Fruit fly (Drosophila melanogaster) whole organism, embryonic: Measurements from ENCODE around the gene eas.
A peak's percentile ranks its signal among the peaks of the same experiment; 100 is the strongest.

ENCODE experiments used
- Atf-2 ChIP-seq: fragments of 200-800 bp; sonication (Bioruptor generic); optimal IDR thresholded peaks from 2 replicates; lab custom pipeline; 2016; ENCODE audit warnings: missing biosample characterization, missing genetic modification characterization
- Atf6 ChIP-seq: fragments of 200-800 bp; sonication (Bioruptor generic); IDR thresholded peaks from 2 replicates; pipeline ENCODE4 v1.3.6; 2022; ENCODE audit warnings: missing biosample characterization, missing genetic modification characterization
- BEAF-32 ChIP-seq: fragments of 200-800 bp; sonication (Bioruptor generic); optimal IDR thresholded peaks from 3 replicates; lab custom pipeline; 2017; ENCODE audit warnings: missing biosample characterization, missing genetic modification characterization, mild to moderate bottlenecking, moderate library complexity, missing genetic modification reagents
- CG10462 ChIP-seq: fragments of 200-800 bp; sonication (Bioruptor generic); optimal IDR thresholded peaks from 2 replicates; lab custom pipeline; 2016; ENCODE audit warnings: missing biosample characterization, missing genetic modification characterization
- CG10979 ChIP-seq: fragments of 200-800 bp; sonication (Bioruptor generic); optimal IDR thresholded peaks from 2 replicates; lab custom pipeline; 2018; ENCODE audit warnings: missing biosample characterization, mild to moderate bottlenecking, missing genetic modification characterization, moderate library complexity
- CG11085 ChIP-seq: fragments of 200-800 bp; sonication (Bioruptor generic); IDR thresholded peaks from 2 replicates; pipeline ENCODE4 v1.3.6; 2022; ENCODE audit warnings: missing biosample characterization, missing genetic modification characterization
- CG11247 ChIP-seq: fragments of 200-800 bp; sonication (Bioruptor generic); IDR thresholded peaks from 2 replicates; pipeline ENCODE4 v1.3.6; 2022; ENCODE audit warnings: missing biosample characterization, missing genetic modification characterization
- CG11560 ChIP-seq: fragments of 200-800 bp; sonication (Bioruptor generic); IDR thresholded peaks from 3 replicates; pipeline ENCODE4 v1.3.6; 2022; ENCODE audit warnings: missing biosample characterization, missing genetic modification characterization
- CG12659 ChIP-seq: fragments of 200-800 bp; sonication (Bioruptor generic); optimal IDR thresholded peaks from 3 replicates; lab custom pipeline; 2017; ENCODE audit warnings: mild to moderate bottlenecking, missing biosample characterization, missing genetic modification reagents, missing genetic modification characterization
- CG13894 ChIP-seq: fragments of 200-800 bp; sonication (Bioruptor generic); optimal IDR thresholded peaks from 3 replicates; lab custom pipeline; 2018; ENCODE audit warnings: missing biosample characterization, mild to moderate bottlenecking, missing genetic modification characterization, moderate library complexity
- CG15011 ChIP-seq: fragments of 200-800 bp; sonication (Bioruptor generic); optimal IDR thresholded peaks from 3 replicates; lab custom pipeline; 2018; ENCODE audit warnings: missing biosample characterization, mild to moderate bottlenecking, missing genetic modification characterization
- CG1602 ChIP-seq: fragments of 200-800 bp; sonication (Bioruptor generic); optimal IDR thresholded peaks from 3 replicates; lab custom pipeline; 2016; ENCODE audit warnings: missing biosample characterization, missing genetic modification characterization
- CG16813 ChIP-seq: fragments of 200-800 bp; sonication (Bioruptor generic); IDR thresholded peaks from 3 replicates; pipeline ENCODE4 v1.3.6; 2022; ENCODE audit warnings: missing biosample characterization, missing genetic modification characterization; ENCODE audit not compliant: partially characterized antibody
- CG17612 ChIP-seq: fragments of 200-800 bp; sonication (Bioruptor generic); IDR thresholded peaks from 2 replicates; pipeline ENCODE4 v1.3.6; 2022; ENCODE audit warnings: missing biosample characterization, missing genetic modification characterization
- CG3163 ChIP-seq: fragments of 200-800 bp; sonication (Bioruptor generic); optimal IDR thresholded peaks from 3 replicates; lab custom pipeline; 2016; ENCODE audit warnings: missing biosample characterization, missing genetic modification characterization
- CG3726 ChIP-seq: fragments of 200-800 bp; sonication (Bioruptor generic); IDR thresholded peaks from 3 replicates; pipeline ENCODE4, ENCODE4 v1.3.6; 2022; ENCODE audit warnings: missing biosample characterization, missing genetic modification characterization
- CG3847 ChIP-seq: fragments of 200-800 bp; sonication (Bioruptor generic); IDR thresholded peaks from 2 replicates; pipeline ENCODE4 v1.3.6; 2022; ENCODE audit warnings: missing biosample characterization, missing genetic modification characterization
- CG43689 ChIP-seq: fragments of 200-800 bp; sonication (Bioruptor generic); IDR thresholded peaks from 2 replicates; pipeline ENCODE4 v1.3.6; 2022; ENCODE audit warnings: missing biosample characterization, missing genetic modification characterization
- CG5245 ChIP-seq: fragments of 200-800 bp; sonication (Bioruptor generic); optimal IDR thresholded peaks from 3 replicates; lab custom pipeline; 2016; ENCODE audit warnings: missing biosample characterization, missing genetic modification characterization
- CG6765 ChIP-seq: fragments of 200-800 bp; sonication (Bioruptor generic); optimal IDR thresholded peaks from 3 replicates; lab custom pipeline; 2017; ENCODE audit warnings: missing biosample characterization, mild to moderate bottlenecking, missing genetic modification characterization
- CG8388 ChIP-seq: fragments of 200-800 bp; sonication (Bioruptor generic); optimal IDR thresholded peaks from 2 replicates; lab custom pipeline; 2019; ENCODE audit warnings: missing biosample characterization, mild to moderate bottlenecking, missing genetic modification characterization, moderate library complexity
- CG8478 ChIP-seq: fragments of >200 bp; optimal IDR thresholded peaks from 2 replicates; lab custom pipeline; 2018
- Camta ChIP-seq: fragments of 200-800 bp; sonication (Bioruptor generic); optimal IDR thresholded peaks from 2 replicates; lab custom pipeline; 2016; ENCODE audit warnings: missing biosample characterization, missing genetic modification characterization
- Doc2 ChIP-seq: fragments of 200-800 bp; sonication (Bioruptor generic); IDR thresholded peaks from 2 replicates; pipeline ENCODE4 v1.3.6; 2022; ENCODE audit warnings: missing biosample characterization, missing genetic modification characterization
- Gsc ChIP-seq: fragments of 200-800 bp; sonication (Bioruptor generic); IDR thresholded peaks from 2 replicates; pipeline ENCODE4 v1.3.6; 2022; ENCODE audit warnings: missing biosample characterization, missing genetic modification characterization
- HLH4C ChIP-seq: fragments of 200-800 bp; sonication (Bioruptor generic); IDR thresholded peaks from 3 replicates; pipeline ENCODE4 v1.3.6; 2022; ENCODE audit warnings: missing biosample characterization, missing genetic modification characterization; ENCODE audit not compliant: partially characterized antibody
- Hr3 ChIP-seq: fragments of 200-800 bp; sonication (Bioruptor generic); optimal IDR thresholded peaks from 3 replicates; lab custom pipeline; 2016; ENCODE audit warnings: missing biosample characterization, missing genetic modification characterization
- MTF-1 ChIP-seq: fragments of 200-800 bp; sonication (Bioruptor generic); optimal IDR thresholded peaks from 2 replicates; lab custom pipeline; 2018; ENCODE audit warnings: missing biosample characterization, mild to moderate bottlenecking, missing genetic modification characterization, borderline replicate concordance
- Myb ChIP-seq: fragments of 200-800 bp; sonication (Bioruptor generic); optimal IDR thresholded peaks from 2 replicates; lab custom pipeline; 2016; ENCODE audit warnings: missing biosample characterization, missing genetic modification characterization
- Side ChIP-seq: fragments of 200-800 bp; sonication (Bioruptor generic); optimal IDR thresholded peaks from 2 replicates; lab custom pipeline; 2016; ENCODE audit warnings: missing biosample characterization, missing genetic modification characterization
- Ssrp ChIP-seq: fragments of 200-800 bp; sonication (Bioruptor generic); optimal IDR thresholded peaks from 2 replicates; lab custom pipeline; 2018; ENCODE audit warnings: missing biosample characterization, mild to moderate bottlenecking, missing genetic modification characterization, moderate library complexity
- Trl ChIP-seq, 3 experiments: fragments of >200 bp in 2 of 3; fragments of 200-800 bp in 1 of 3; sonication (Bioruptor generic) in 1 of 3; optimal IDR thresholded peaks; 2 replicates in 1 of 3; 3 replicates in 2 of 3; lab custom pipeline; 2016 to 2017; ENCODE audit warnings: missing biosample characterization in 1 of 3, missing genetic modification characterization in 1 of 3
- aop ChIP-seq: fragments of 200-800 bp; sonication (Bioruptor generic); IDR thresholded peaks from 2 replicates; pipeline ENCODE4 v1.3.6; 2022; ENCODE audit warnings: missing biosample characterization, missing genetic modification characterization
- ato ChIP-seq: fragments of 200-800 bp; sonication (Bioruptor generic); IDR thresholded peaks from 2 replicates; pipeline ENCODE4 v1.3.6; 2022; ENCODE audit warnings: missing biosample characterization, missing genetic modification characterization; ENCODE audit not compliant: partially characterized antibody
- cato ChIP-seq: fragments of 200-800 bp; sonication (Bioruptor generic); optimal IDR thresholded peaks from 2 replicates; lab custom pipeline; 2016; ENCODE audit warnings: missing biosample characterization, missing genetic modification characterization, borderline replicate concordance
- crol ChIP-seq: fragments of 200-800 bp; sonication (Bioruptor generic); IDR thresholded peaks from 2 replicates; pipeline ENCODE4 v1.3.6; 2022; ENCODE audit warnings: missing biosample characterization, missing genetic modification characterization
- dmrt11E ChIP-seq: fragments of 200-800 bp; sonication (Bioruptor generic); optimal IDR thresholded peaks from 3 replicates; lab custom pipeline; 2018; ENCODE audit warnings: missing biosample characterization, mild to moderate bottlenecking, missing genetic modification characterization, moderate library complexity
- dysf ChIP-seq: fragments of 200-800 bp; sonication (Bioruptor generic); IDR thresholded peaks from 3 replicates; pipeline ENCODE4 v1.3.6; 2022; ENCODE audit warnings: missing biosample characterization, missing genetic modification characterization
- esg ChIP-seq: fragments of 200-800 bp; sonication (Bioruptor generic); conservative IDR thresholded peaks from 2 replicates; pipeline ENCODE4 v1.3.6; 2022; ENCODE audit warnings: missing biosample characterization, missing genetic modification characterization
- ewg ChIP-seq: fragments of 200-800 bp; sonication (Bioruptor generic); optimal IDR thresholded peaks from 3 replicates; lab custom pipeline; 2017; ENCODE audit warnings: mild to moderate bottlenecking, missing biosample characterization, missing genetic modification reagents, missing genetic modification characterization
- gce ChIP-seq: fragments of 200-800 bp; sonication (Bioruptor generic); IDR thresholded peaks from 3 replicates; pipeline ENCODE4 v1.3.6; 2022; ENCODE audit warnings: missing biosample characterization, missing genetic modification characterization
- gro ChIP-seq: fragments of 200-800 bp; sonication (Bioruptor generic); optimal IDR thresholded peaks from 2 replicates; lab custom pipeline; 2016; ENCODE audit warnings: missing biosample characterization, missing genetic modification characterization
- klu ChIP-seq: fragments of 200-800 bp; sonication (Bioruptor generic); IDR thresholded peaks from 2 replicates; pipeline ENCODE4 v1.3.6; 2022; ENCODE audit warnings: missing biosample characterization, missing genetic modification characterization
- lbe ChIP-seq: fragments of 200-800 bp; sonication (Bioruptor generic); optimal IDR thresholded peaks from 2 replicates; lab custom pipeline; 2016; ENCODE audit warnings: missing biosample characterization, mild to moderate bottlenecking, missing genetic modification characterization
- nerfin-1 ChIP-seq: fragments of 200-800 bp; sonication (Bioruptor generic); optimal IDR thresholded peaks from 3 replicates; lab custom pipeline; 2019; ENCODE audit warnings: missing biosample characterization, mild to moderate bottlenecking, missing genetic modification characterization, moderate library complexity
- pros ChIP-seq: fragments of 200-800 bp; sonication (Bioruptor generic); optimal IDR thresholded peaks from 3 replicates; lab custom pipeline; 2019; ENCODE audit warnings: missing biosample characterization, mild to moderate bottlenecking, missing genetic modification characterization, moderate library complexity
- run ChIP-seq: fragments of 200-800 bp; sonication (Bioruptor generic); optimal IDR thresholded peaks from 3 replicates; lab custom pipeline; 2018; ENCODE audit warnings: missing biosample characterization, mild to moderate bottlenecking, missing genetic modification characterization
- sima ChIP-seq: fragments of 200-800 bp; sonication (Bioruptor generic); optimal IDR thresholded peaks from 2 replicates; lab custom pipeline; 2016; ENCODE audit warnings: missing biosample characterization, missing genetic modification characterization
- stc ChIP-seq: fragments of 200-800 bp; sonication (Bioruptor generic); IDR thresholded peaks from 2 replicates; pipeline ENCODE4 v1.3.6; 2022; ENCODE audit warnings: missing biosample characterization, missing genetic modification characterization
- ttk ChIP-seq: fragments of 200-800 bp; sonication (Bioruptor generic); IDR thresholded peaks from 2 replicates; pipeline ENCODE4 v2.1.2; 2022; ENCODE audit warnings: missing biosample characterization, missing genetic modification characterization
- vnd ChIP-seq: fragments of 200-800 bp; sonication (Bioruptor generic); IDR thresholded peaks from 3 replicates; pipeline ENCODE4 v1.3.6; 2022; ENCODE audit warnings: missing biosample characterization, missing genetic modification characterization; ENCODE audit not compliant: partially characterized antibody

The eas gene

dm6 chrX:16263415-16263814 is 14.7 kb upstream of the eas start (continued):
- TF ChIP-seq klu (GFP tag; lab: Robert Waterston, UW): peak; percentile 66
- no peak for TF ChIP-seq Atf-2 (GFP tag; lab: Kevin White, UChicago)
- peak; percentile 50 for TF ChIP-seq ewg
- TF ChIP-seq lbe: no peak
- peak; percentile 20 for TF ChIP-seq MTF-1 (GFP tag; lab: Kevin White, UChicago)
- peak; percentile 73 for TF ChIP-seq CG1602
- TF ChIP-seq CG10462: peak; percentile 63
- peak; percentile 44; the same call in 1 of the 3 replicates for TF ChIP-seq CG11560 (tag; lab: Robert Waterston, UW)
- peak; percentile 65 for TF ChIP-seq Gsc (GFP tag; lab: Robert Waterston, UW)
- peak; percentile 73; the same call in 2 of the 3 replicates for TF ChIP-seq CG3726 (GFP tag; lab: Robert Waterston, UW)
- TF ChIP-seq sima (GFP tag; lab: Kevin White, UChicago): no peak
- peak; percentile 66 for TF ChIP-seq CG11085 (GFP tag; lab: Robert Waterston, UW)
- TF ChIP-seq Hr3 (GFP tag; lab: Kevin White, UChicago): peak; percentile 66
- no peak for TF ChIP-seq CG8478 (lab: Kevin White, UChicago)
- TF ChIP-seq dmrt11E: peak; percentile 86
- TF ChIP-seq ato (GFP tag; lab: Robert Waterston, UW): no peak
- peak; percentile 70 for TF ChIP-seq CG3847 (GFP tag; lab: Robert Waterston, UW)
- TF ChIP-seq CG15011 (GFP tag; lab: Kevin White, UChicago): peak; percentile 40
- TF ChIP-seq CG17612 (GFP tag; lab: Robert Waterston, UW): peak; percentile 28; the same call in 1 of the 2 replicates
- TF ChIP-seq ttk (GFP tag; lab: Robert Waterston, UW): peak; percentile 76
- TF ChIP-seq crol (GFP tag; lab: Robert Waterston, UW): no peak
- no peak for TF ChIP-seq HLH4C
- peak; percentile 44 for TF ChIP-seq gro (GFP tag; lab: Kevin White, UChicago)
- no peak for TF ChIP-seq CG3163 (GFP tag; lab: Kevin White, UChicago)
- TF ChIP-seq Camta: peak; percentile 52
- no peak for TF ChIP-seq aop (GFP tag; lab: Robert Waterston, UW)
- peak; percentile 69 for TF ChIP-seq CG8388 (GFP tag; lab: Kevin White, UChicago)
- TF ChIP-seq stc (GFP tag; lab: Robert Waterston, UW): peak; percentile 68
- TF ChIP-seq Trl (optimal IDR thresholded peaks at IDR 0.05; lab: Kevin White, UChicago): no peak
- TF ChIP-seq Trl (GFP tag; optimal IDR thresholded peaks at IDR 0.05; lab: Kevin White, UChicago): peak; percentile 46
- peak; percentile 83 for TF ChIP-seq dysf (GFP tag; lab: Robert Waterston, UW)
- TF ChIP-seq cato: peak; percentile 47
- TF ChIP-seq CG43689 (GFP tag; lab: Robert Waterston, UW): no peak
- peak; percentile 30 for TF ChIP-seq Side (GFP tag; lab: Kevin White, UChicago)
- no peak for TF ChIP-seq Doc2
- peak; percentile 84 for TF ChIP-seq CG10979 (tag; lab: Kevin White, UChicago)
- no peak for TF ChIP-seq Myb
- TF ChIP-seq CG11247: peak; percentile 42; the same call in 1 of the 2 replicates
- no peak for TF ChIP-seq vnd
- peak; percentile 70 for TF ChIP-seq Ssrp (tag; lab: Kevin White, UChicago)
- TF ChIP-seq BEAF-32 (GFP tag; lab: Kevin White, UChicago): no peak
- peak; percentile 14 for TF ChIP-seq pros
- peak; percentile 20 for TF ChIP-seq CG6765
- TF ChIP-seq gce: peak; percentile 68; the same call in 2 of the 3 replicates
- TF ChIP-seq CG13894 (tag; lab: Kevin White, UChicago): peak; percentile 79
- TF ChIP-seq CG12659 (GFP tag; lab: Kevin White, UChicago): peak; percentile 65
- TF ChIP-seq esg (GFP tag; lab: Robert Waterston, UW): peak; percentile 77
- peak; percentile 75 for TF ChIP-seq nerfin-1 (tag; lab: Kevin White, UChicago)
- TF ChIP-seq CG5245 (GFP tag; lab: Kevin White, UChicago): peak; percentile 72
- peak; percentile 85 for TF ChIP-seq Atf6
- TF ChIP-seq CG16813: no peak
- TF ChIP-seq run: peak; percentile 66
